Fruit fly (Drosophila melanogaster): ENCODE results near the gene CG15506.

Gene CG15506

DNA sequence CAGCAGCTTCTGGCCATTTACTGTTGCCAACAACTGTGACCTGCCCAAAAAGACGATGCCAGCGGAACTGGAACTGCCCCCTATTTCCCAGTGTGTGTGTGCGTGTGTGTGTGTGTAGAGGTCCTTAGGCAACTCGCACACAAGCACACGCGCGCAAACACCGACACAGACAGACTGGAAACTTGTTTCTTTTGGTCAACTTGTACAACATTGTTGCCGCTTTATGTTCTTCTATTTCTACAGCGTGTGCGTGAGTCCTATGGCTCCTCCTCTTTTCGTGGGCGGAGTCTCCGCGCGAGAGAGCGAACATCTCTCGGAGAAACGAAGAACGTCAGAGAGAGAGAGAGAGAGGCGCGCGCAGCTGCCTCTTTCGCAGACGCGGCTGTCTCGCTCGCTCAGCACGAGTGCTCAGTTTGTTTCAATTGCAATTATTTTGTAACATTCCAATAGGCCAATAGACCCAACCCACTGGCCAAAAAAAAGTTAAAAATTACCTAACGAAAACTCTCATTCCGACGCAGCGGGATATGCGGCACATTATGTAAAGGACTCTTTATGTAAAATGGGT is 27.4 kb upstream of the CG15506 start:
- peak; percentile 10; the same call in 1 of the 3 replicates for TF ChIP-seq fd96Ca (GFP tag; IDR thresholded peaks at IDR 0.05)
- TF ChIP-seq Ets98B (GFP tag; IDR thresholded peaks at IDR 0.05), result no peak
- no peak for TF ChIP-seq CG14655 (GFP tag; optimal IDR thresholded peaks at IDR 0.05)
- TF ChIP-seq CG12605 (GFP tag; IDR thresholded peaks at IDR 0.05), result no peak
- TF ChIP-seq CG17806 (tag; optimal IDR thresholded peaks at IDR 0.05), result no peak
- TF ChIP-seq Pif1A (GFP tag; optimal IDR thresholded peaks at IDR 0.05), result no peak
- TF ChIP-seq CG32121 (GFP tag; IDR thresholded peaks at IDR 0.05), result no peak
- no peak for TF ChIP-seq rn (GFP tag; IDR thresholded peaks at IDR 0.05)
- TF ChIP-seq CG9948 (tag; optimal IDR thresholded peaks at IDR 0.05), result no peak
- TF ChIP-seq CG4496 (GFP tag; IDR thresholded peaks at IDR 0.05), result peak; percentile 47; the same call in 1 of the 3 replicates

DNA sequence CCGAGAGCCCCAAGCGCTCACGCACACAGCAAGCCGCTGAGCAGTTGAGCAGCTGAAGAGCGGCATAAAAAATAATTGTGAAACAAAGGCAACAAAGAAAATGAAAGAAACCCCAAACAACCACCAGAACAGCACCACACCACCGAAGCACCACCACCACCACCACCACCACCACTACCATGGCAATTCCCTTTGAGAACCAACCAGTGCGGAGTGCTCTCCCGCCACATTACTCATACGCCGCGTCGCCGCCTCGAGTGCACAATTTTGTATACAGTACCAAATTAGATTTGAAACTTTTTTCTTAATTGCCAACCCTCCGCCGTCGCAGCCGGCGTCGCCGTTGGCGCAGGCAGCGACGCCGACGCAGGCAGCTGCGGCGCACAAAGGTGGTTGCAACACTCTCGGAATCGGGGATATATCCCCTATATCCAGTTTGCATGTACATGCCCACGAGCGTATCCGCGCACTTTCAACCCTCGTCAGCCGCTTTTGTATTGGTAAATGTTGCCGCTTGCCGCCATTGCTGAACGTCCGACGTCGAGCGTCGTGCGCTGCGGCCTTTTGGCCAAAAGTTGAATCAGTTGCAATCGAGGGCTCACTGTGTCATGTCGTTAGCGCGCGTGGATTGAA is 26.3 kb upstream of the CG15506 start, which contains the start of gene dmrt99B:
dmrt99B (plus strand) TSS at position 583 of the 633 bp plus-strand sequence.
- TF ChIP-seq CG12605 (GFP tag; IDR thresholded peaks at IDR 0.05), result no peak
- no peak for TF ChIP-seq gl (tag; optimal IDR thresholded peaks at IDR 0.05)
- no peak for TF ChIP-seq CG34367 (tag; optimal IDR thresholded peaks at IDR 0.05)
- no peak for TF ChIP-seq CG10348 (GFP tag; IDR thresholded peaks at IDR 0.05)
- TF ChIP-seq CG17806 (tag; optimal IDR thresholded peaks at IDR 0.05), result no peak
- no peak for TF ChIP-seq fd96Ca (GFP tag; IDR thresholded peaks at IDR 0.05)
- TF ChIP-seq Snoo (tag; optimal IDR thresholded peaks at IDR 0.05), result no peak
- no peak for TF ChIP-seq EcR (GFP tag; optimal IDR thresholded peaks at IDR 0.05)
- TF ChIP-seq CG13204 (GFP tag; optimal IDR thresholded peaks at IDR 0.05), result no peak
- no peak for TF ChIP-seq CG4496 (GFP tag; IDR thresholded peaks at IDR 0.05)

DNA sequence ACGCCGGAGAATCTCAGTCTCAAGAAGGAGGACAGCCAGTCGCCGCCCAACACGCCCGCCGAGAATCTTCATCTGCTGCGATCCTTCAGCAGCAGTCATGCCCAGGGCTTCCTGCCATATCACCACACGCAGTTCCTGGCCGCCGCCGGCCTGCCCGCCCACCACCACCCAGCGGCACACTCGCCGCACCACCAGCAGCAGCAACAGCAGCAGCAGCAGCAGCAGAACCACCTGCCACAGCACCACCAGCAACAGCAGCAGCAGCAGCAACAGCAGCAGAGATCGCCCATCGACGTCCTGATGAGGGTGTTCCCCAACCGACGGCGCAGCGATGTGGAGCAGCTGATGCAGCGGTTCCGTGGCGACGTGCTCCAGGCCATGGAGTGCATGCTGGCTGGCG is 22.7 kb upstream of the CG15506 start:
- TF ChIP-seq EcR (GFP tag; optimal IDR thresholded peaks at IDR 0.05) (no peak), CG15710 (tag; optimal IDR thresholded peaks at IDR 0.05) (no peak), CG12605 (GFP tag; IDR thresholded peaks at IDR 0.05) (no peak), CG9948 (tag; optimal IDR thresholded peaks at IDR 0.05) (no peak), CG13204 (GFP tag; optimal IDR thresholded peaks at IDR 0.05) (no peak), Ets98B (GFP tag; IDR thresholded peaks at IDR 0.05) (no peak), CG8159 (tag; optimal IDR thresholded peaks at IDR 0.05) (no peak), Snoo (tag; optimal IDR thresholded peaks at IDR 0.05) (no peak), CG34367 (tag; optimal IDR thresholded peaks at IDR 0.05) (no peak), gl (tag; optimal IDR thresholded peaks at IDR 0.05) (no peak), fd96Ca (GFP tag; IDR thresholded peaks at IDR 0.05) (no peak), CG32121 (GFP tag; IDR thresholded peaks at IDR 0.05) (no peak), CG17806 (tag; optimal IDR thresholded peaks at IDR 0.05) (no peak), Pif1A (GFP tag; optimal IDR thresholded peaks at IDR 0.05) (no peak)

DNA sequence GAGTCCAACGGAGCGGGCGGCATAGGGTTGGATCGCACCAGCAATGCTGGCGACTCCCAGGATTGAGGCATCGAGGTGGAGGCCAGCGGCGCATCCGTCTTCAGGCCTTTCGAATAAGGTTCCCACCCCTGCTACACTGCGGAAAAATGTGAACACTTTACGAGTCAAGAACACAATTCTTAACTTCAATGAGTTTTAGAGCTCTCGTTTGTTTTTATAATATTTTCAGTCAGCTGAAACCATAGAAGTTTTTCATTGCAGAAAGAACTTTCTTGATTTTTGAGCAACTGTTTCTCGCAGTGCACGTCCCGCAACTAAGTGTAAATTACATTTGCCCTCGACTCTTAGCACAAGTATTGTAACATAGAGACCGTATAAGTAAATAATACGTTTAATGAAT is 22.1 kb upstream of the CG15506 start:
- TF ChIP-seq CG12605 (GFP tag; IDR thresholded peaks at IDR 0.05), result no peak
- no peak for TF ChIP-seq CG8301 (tag; optimal IDR thresholded peaks at IDR 0.05)

DNA sequence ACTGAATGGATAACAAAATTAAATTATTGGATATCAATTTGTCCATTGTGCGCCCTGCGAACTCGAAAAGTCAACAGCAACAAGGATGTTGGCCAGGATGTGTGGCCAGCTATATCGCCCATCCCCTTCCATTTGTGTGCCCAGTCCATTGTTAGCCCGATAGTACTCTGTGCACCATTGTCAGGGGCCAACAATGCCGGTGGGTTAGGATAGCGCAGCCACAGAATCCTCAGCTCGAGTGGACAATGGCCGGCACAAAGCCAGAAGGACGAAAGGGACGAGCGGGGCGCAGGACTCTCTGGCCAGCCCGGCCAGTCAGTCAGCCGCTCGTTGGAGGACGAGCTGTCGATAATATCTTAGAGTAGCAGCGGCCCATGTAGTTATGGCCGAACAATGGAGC is 20.6 kb upstream of the CG15506 start:
- TF ChIP-seq Snoo (tag; optimal IDR thresholded peaks at IDR 0.05), result no peak
- no peak for TF ChIP-seq CG13204 (GFP tag; optimal IDR thresholded peaks at IDR 0.05)
- no peak for TF ChIP-seq Pif1B (GFP tag; optimal IDR thresholded peaks at IDR 0.05)
- TF ChIP-seq gl (tag; optimal IDR thresholded peaks at IDR 0.05), result no peak
- TF ChIP-seq CG17806 (tag; optimal IDR thresholded peaks at IDR 0.05), result no peak
- no peak for TF ChIP-seq CG8301 (tag; optimal IDR thresholded peaks at IDR 0.05)
- no peak for TF ChIP-seq D1 (tag; optimal IDR thresholded peaks at IDR 0.05)
- TF ChIP-seq CG9948 (tag; optimal IDR thresholded peaks at IDR 0.05), result no peak
- TF ChIP-seq Ets98B (GFP tag; IDR thresholded peaks at IDR 0.05), result no peak
- no peak for TF ChIP-seq rn (GFP tag; IDR thresholded peaks at IDR 0.05)
- no peak for TF ChIP-seq Pif1A (GFP tag; optimal IDR thresholded peaks at IDR 0.05)
- TF ChIP-seq CG14655 (GFP tag; optimal IDR thresholded peaks at IDR 0.05), result no peak
- no peak for TF ChIP-seq CG32121 (GFP tag; IDR thresholded peaks at IDR 0.05)
- TF ChIP-seq CG12605 (GFP tag; IDR thresholded peaks at IDR 0.05), result no peak
- no peak for TF ChIP-seq CG4496 (GFP tag; IDR thresholded peaks at IDR 0.05)
- TF ChIP-seq CG10348 (GFP tag; IDR thresholded peaks at IDR 0.05), result no peak
- no peak for TF ChIP-seq CG15710 (tag; optimal IDR thresholded peaks at IDR 0.05)

DNA sequence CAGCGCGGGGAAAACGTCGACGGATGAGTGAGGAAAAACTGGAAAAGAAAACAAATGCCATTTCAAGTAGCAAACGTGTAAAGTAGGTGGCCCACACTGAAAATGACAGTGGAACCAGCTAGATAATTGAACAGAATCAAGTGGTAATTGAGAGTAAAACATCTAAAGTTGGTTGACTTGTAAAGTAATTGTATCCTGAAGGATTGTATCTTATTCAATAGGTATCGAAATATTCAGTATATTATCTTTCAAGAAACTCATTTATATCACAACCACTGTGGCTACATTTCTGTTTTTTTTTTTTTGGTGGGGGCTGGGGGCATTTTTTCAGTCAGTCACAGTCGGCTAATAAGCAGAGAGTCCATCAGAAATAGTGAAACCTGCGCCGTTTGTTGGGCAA is 19.2 kb upstream of the CG15506 start:
- TF ChIP-seq Ets98B (GFP tag; IDR thresholded peaks at IDR 0.05) (peak; percentile 58; the same call in 1 of the 2 replicates), CG4496 (GFP tag; IDR thresholded peaks at IDR 0.05) (peak; percentile 39; the same call in 1 of the 3 replicates), Snoo (tag; optimal IDR thresholded peaks at IDR 0.05) (no peak)

DNA sequence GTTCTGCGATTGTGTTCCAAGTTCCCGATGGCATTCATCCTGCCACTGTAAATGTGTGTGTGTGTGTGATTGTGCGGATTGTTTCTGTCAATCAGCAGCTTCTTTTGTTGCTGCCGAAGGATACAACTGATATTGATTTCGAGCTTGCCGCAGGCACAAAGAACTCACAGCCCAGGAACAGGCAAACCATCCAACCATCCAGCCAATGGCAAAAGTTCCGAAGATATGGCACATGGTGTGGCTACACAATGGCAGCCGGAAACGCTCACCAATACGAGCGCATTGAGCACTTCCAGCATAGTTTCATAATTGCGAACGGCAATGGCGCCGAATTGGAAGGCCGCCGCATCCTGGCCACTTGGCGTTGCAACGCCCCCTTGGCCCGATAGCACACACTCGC is 16.7 kb upstream of the CG15506 start:
- no peak for TF ChIP-seq CG10348 (GFP tag; IDR thresholded peaks at IDR 0.05)
